Worm (Caenorhabditis elegans): ENCODE results near the gene T03F7.5.

ce11 chrV:11281414-11282209 is 16.9 kb downstream of the T03F7.5 start:
- TF ChIP-seq ceh-36 (tag; optimal IDR thresholded peaks at IDR 0.05) (no peak), ama-1 (optimal IDR thresholded peaks at IDR 0.05) (no peak), aly-1 (tag; optimal IDR thresholded peaks at IDR 0.05) (no peak), hnd-1 (tag; optimal IDR thresholded peaks at IDR 0.05) (no peak), tbx-11 (GFP tag; IDR thresholded peaks at IDR 0.05) (no peak), scrt-1 (GFP tag; IDR thresholded peaks at IDR 0.05) (no peak), ceh-13 (GFP tag; optimal IDR thresholded peaks at IDR 0.05) (no peak), pes-1 (GFP tag; IDR thresholded peaks at IDR 0.05) (no peak), hmg-4 (GFP tag; optimal IDR thresholded peaks at IDR 0.05) (peak; percentile 52), flt-1 (GFP tag; IDR thresholded peaks at IDR 0.05) (no peak)
